Worm (Caenorhabditis elegans): Measurements from ENCODE around the gene F47B7.4.

Gene F47B7.4

DNA sequence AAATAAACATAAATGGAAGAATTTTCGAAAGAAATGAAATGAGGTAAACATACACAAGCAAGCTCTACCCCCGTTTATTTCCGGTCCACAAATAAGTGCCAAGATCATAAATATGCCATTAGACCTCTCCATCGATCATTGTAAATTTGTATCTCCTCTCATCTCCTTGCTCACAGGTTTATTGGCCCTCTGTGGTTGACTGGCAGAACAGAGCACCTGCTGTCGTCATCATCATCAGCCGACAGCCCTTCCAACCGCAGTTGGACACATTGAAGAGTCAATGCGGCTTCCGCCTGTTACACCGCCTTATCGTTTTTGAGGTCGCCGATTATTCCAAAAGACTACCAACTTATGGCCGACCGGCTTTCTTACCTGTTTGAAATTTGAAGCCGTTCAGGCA lies 27.8 kb downstream of the F47B7.4 start:
- TF ChIP-seq hmg-4 (GFP tag; optimal IDR thresholded peaks at IDR 0.05): no peak
- no peak for TF ChIP-seq ceh-36 (tag; optimal IDR thresholded peaks at IDR 0.05)
- peak; percentile 20 for TF ChIP-seq ets-7 (tag; optimal IDR thresholded peaks at IDR 0.05)

DNA sequence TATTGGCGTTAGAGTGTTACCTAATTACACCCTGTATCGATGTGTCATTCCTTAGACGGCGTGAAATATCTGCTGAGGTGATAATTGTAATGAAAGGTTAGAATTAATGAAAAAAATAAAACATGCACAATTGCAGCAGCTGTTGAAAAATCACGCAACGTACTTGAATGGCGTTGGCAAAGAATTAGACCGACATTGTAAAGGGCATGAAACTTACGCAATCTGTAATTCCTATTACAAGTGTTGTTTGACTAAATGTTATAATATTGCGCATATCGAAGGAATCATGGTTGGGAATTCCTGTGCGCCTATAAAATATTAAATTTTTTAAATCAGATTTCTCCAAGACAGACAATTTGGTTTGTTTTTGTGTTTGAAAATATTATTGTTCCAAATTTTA lies 32.7 kb downstream of the F47B7.4 start, which contains the start of gene tag-18:
tag-18 (minus strand) TSS at position 305 of the 400 bp plus-strand sequence.
- no peak for TF ChIP-seq B0310.2 (tag; optimal IDR thresholded peaks at IDR 0.05)
- TF ChIP-seq sea-1 (GFP tag; conservative IDR thresholded peaks at IDR 0.05): no peak
- no peak for TF ChIP-seq aly-1 (tag; optimal IDR thresholded peaks at IDR 0.05)
- TF ChIP-seq flt-1 (GFP tag; IDR thresholded peaks at IDR 0.05): no peak
- no peak for TF ChIP-seq scrt-1 (GFP tag; IDR thresholded peaks at IDR 0.05)
- TF ChIP-seq hmbx-1 (tag; optimal IDR thresholded peaks at IDR 0.05): no peak
- TF ChIP-seq ets-7 (tag; optimal IDR thresholded peaks at IDR 0.05): no peak
- TF ChIP-seq ceh-36 (tag; optimal IDR thresholded peaks at IDR 0.05): no peak
- TF ChIP-seq tbx-37 (GFP tag; conservative IDR thresholded peaks at IDR 0.05): no peak
- TF ChIP-seq hnd-1 (tag; optimal IDR thresholded peaks at IDR 0.05): no peak
- no peak for TF ChIP-seq F13C5.2 (tag; optimal IDR thresholded peaks at IDR 0.05)
- no peak for TF ChIP-seq hmg-4 (GFP tag; optimal IDR thresholded peaks at IDR 0.05)
- TF ChIP-seq ama-1 (optimal IDR thresholded peaks at IDR 0.05): no peak
- no peak for TF ChIP-seq ceh-13 (GFP tag; optimal IDR thresholded peaks at IDR 0.05)
- no peak for TF ChIP-seq pes-1 (GFP tag; IDR thresholded peaks at IDR 0.05)
- no peak for TF ChIP-seq tra-4 (tag; optimal IDR thresholded peaks at IDR 0.05)
- TF ChIP-seq tbx-11 (GFP tag; IDR thresholded peaks at IDR 0.05): no peak

DNA sequence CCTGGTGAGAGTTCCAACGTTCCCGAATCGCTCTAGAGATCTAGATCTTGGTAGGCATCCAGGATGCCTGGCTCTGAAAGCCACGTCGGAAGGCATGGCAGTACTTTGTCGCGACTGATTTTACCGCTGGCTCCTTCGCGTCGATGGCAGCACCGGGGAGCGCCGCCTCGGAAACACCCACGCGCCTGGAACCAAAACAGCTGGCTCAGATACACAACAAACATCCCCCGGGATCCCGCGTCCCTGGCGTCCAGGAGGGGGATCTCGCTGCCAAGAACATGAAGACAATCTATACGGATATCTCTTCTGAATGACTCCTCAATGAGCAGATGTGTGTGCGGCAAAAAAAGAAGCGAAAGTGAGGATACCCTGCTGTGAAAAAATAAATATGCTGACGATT lies 33.1 kb downstream of the F47B7.4 start:
- TF ChIP-seq ceh-36 (tag; optimal IDR thresholded peaks at IDR 0.05) (no peak), ama-1 (optimal IDR thresholded peaks at IDR 0.05) (no peak), sea-1 (GFP tag; conservative IDR thresholded peaks at IDR 0.05) (no peak), tra-4 (tag; optimal IDR thresholded peaks at IDR 0.05) (no peak), flt-1 (GFP tag; IDR thresholded peaks at IDR 0.05) (no peak), hnd-1 (tag; optimal IDR thresholded peaks at IDR 0.05) (no peak), hmg-4 (GFP tag; optimal IDR thresholded peaks at IDR 0.05) (no peak), pes-1 (GFP tag; IDR thresholded peaks at IDR 0.05) (no peak), scrt-1 (GFP tag; IDR thresholded peaks at IDR 0.05) (no peak), hmbx-1 (tag; optimal IDR thresholded peaks at IDR 0.05) (no peak), ceh-13 (GFP tag; optimal IDR thresholded peaks at IDR 0.05) (no peak), aly-1 (tag; optimal IDR thresholded peaks at IDR 0.05) (no peak), ets-7 (tag; optimal IDR thresholded peaks at IDR 0.05) (no peak), tbx-11 (GFP tag; IDR thresholded peaks at IDR 0.05) (no peak)

ce11 chrX:3728970-3729369 lies 37.5 kb downstream of the F47B7.4 start, which contains the start of gene aex-4:
Gene aex-4 (plus strand): TSS chrX:3729281.
- TF ChIP-seq ceh-36 (tag; optimal IDR thresholded peaks at IDR 0.05) (no peak), aly-1 (tag; optimal IDR thresholded peaks at IDR 0.05) (no peak), hmg-4 (GFP tag; optimal IDR thresholded peaks at IDR 0.05) (no peak), tra-4 (tag; optimal IDR thresholded peaks at IDR 0.05) (no peak), pes-1 (GFP tag; IDR thresholded peaks at IDR 0.05) (no peak), ets-7 (tag; optimal IDR thresholded peaks at IDR 0.05) (no peak), flt-1 (GFP tag; IDR thresholded peaks at IDR 0.05) (no peak), hnd-1 (tag; optimal IDR thresholded peaks at IDR 0.05) (no peak), hmbx-1 (tag; optimal IDR thresholded peaks at IDR 0.05) (no peak), tbx-11 (GFP tag; IDR thresholded peaks at IDR 0.05) (no peak), ceh-13 (GFP tag; optimal IDR thresholded peaks at IDR 0.05) (no peak), tbx-37 (GFP tag; conservative IDR thresholded peaks at IDR 0.05) (no peak), scrt-1 (GFP tag; IDR thresholded peaks at IDR 0.05) (no peak), F13C5.2 (tag; optimal IDR thresholded peaks at IDR 0.05) (no peak), B0310.2 (tag; optimal IDR thresholded peaks at IDR 0.05) (no peak), ama-1 (optimal IDR thresholded peaks at IDR 0.05) (no peak), sea-1 (GFP tag; conservative IDR thresholded peaks at IDR 0.05) (no peak)

DNA sequence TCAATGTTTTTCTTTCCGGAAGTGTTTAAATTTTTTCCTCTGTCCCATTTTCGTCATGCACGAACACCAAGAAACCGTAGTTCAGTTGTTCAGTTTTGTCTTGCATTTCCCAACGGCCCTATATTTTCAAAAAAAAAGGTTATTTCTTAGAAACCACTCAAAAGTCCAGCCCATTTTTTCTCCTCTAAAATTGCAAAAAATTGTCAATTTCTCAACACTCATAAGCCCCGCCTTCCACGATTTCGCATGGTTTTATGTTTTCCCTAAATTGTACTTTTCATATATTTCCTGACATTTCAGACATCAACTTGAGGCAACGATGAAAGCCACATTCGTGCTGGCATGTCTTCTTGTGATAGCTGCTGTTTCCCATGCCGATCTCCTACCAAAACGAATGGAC lies 39.2 kb downstream of the F47B7.4 start, which contains the start of gene nlp-1:
nlp-1 (plus strand) TSS at position 301 of the 400 bp plus-strand sequence.
- TF ChIP-seq hnd-1 (tag; optimal IDR thresholded peaks at IDR 0.05): no peak
- TF ChIP-seq ceh-13 (GFP tag; optimal IDR thresholded peaks at IDR 0.05): no peak
- no peak for TF ChIP-seq aly-1 (tag; optimal IDR thresholded peaks at IDR 0.05)
- TF ChIP-seq B0310.2 (tag; optimal IDR thresholded peaks at IDR 0.05): no peak
- TF ChIP-seq sea-1 (GFP tag; conservative IDR thresholded peaks at IDR 0.05): no peak
- TF ChIP-seq flt-1 (GFP tag; IDR thresholded peaks at IDR 0.05): no peak
- no peak for TF ChIP-seq tbx-11 (GFP tag; IDR thresholded peaks at IDR 0.05)
- TF ChIP-seq ama-1 (optimal IDR thresholded peaks at IDR 0.05): no peak
- no peak for TF ChIP-seq F13C5.2 (tag; optimal IDR thresholded peaks at IDR 0.05)
- no peak for TF ChIP-seq ceh-36 (tag; optimal IDR thresholded peaks at IDR 0.05)
- TF ChIP-seq ets-7 (tag; optimal IDR thresholded peaks at IDR 0.05): no peak
- TF ChIP-seq pes-1 (GFP tag; IDR thresholded peaks at IDR 0.05): no peak
- TF ChIP-seq hmg-4 (GFP tag; optimal IDR thresholded peaks at IDR 0.05): no peak
- TF ChIP-seq tra-4 (tag; optimal IDR thresholded peaks at IDR 0.05): no peak
- TF ChIP-seq hmbx-1 (tag; optimal IDR thresholded peaks at IDR 0.05): no peak

ce11 chrX:3725437-3725836 lies 41.0 kb downstream of the F47B7.4 start:
- TF ChIP-seq ceh-13 (GFP tag; optimal IDR thresholded peaks at IDR 0.05): no peak
- no peak for TF ChIP-seq ets-7 (tag; optimal IDR thresholded peaks at IDR 0.05)
- TF ChIP-seq ama-1 (optimal IDR thresholded peaks at IDR 0.05): no peak
- TF ChIP-seq B0310.2 (tag; optimal IDR thresholded peaks at IDR 0.05): no peak
- TF ChIP-seq tbx-37 (GFP tag; conservative IDR thresholded peaks at IDR 0.05): no peak
- no peak for TF ChIP-seq pes-1 (GFP tag; IDR thresholded peaks at IDR 0.05)
- TF ChIP-seq hmbx-1 (tag; optimal IDR thresholded peaks at IDR 0.05): no peak
- TF ChIP-seq ceh-36 (tag; optimal IDR thresholded peaks at IDR 0.05): no peak
- TF ChIP-seq aly-1 (tag; optimal IDR thresholded peaks at IDR 0.05): no peak
- TF ChIP-seq tbx-11 (GFP tag; IDR thresholded peaks at IDR 0.05): no peak
- TF ChIP-seq sea-1 (GFP tag; conservative IDR thresholded peaks at IDR 0.05): no peak
- no peak for TF ChIP-seq hnd-1 (tag; optimal IDR thresholded peaks at IDR 0.05)
- no peak for TF ChIP-seq tra-4 (tag; optimal IDR thresholded peaks at IDR 0.05)
- TF ChIP-seq flt-1 (GFP tag; IDR thresholded peaks at IDR 0.05): no peak
- TF ChIP-seq hmg-4 (GFP tag; optimal IDR thresholded peaks at IDR 0.05): no peak
- no peak for TF ChIP-seq scrt-1 (GFP tag; IDR thresholded peaks at IDR 0.05)
- TF ChIP-seq F13C5.2 (tag; optimal IDR thresholded peaks at IDR 0.05): no peak

- TF ChIP-seq hmg-4 (GFP tag; optimal IDR thresholded peaks at IDR 0.05): no peak
- no peak for TF ChIP-seq B0310.2 (tag; optimal IDR thresholded peaks at IDR 0.05)
- TF ChIP-seq ets-7 (tag; optimal IDR thresholded peaks at IDR 0.05): no peak
- no peak for TF ChIP-seq tbx-11 (GFP tag; IDR thresholded peaks at IDR 0.05)
- TF ChIP-seq F13C5.2 (tag; optimal IDR thresholded peaks at IDR 0.05): no peak
- no peak for TF ChIP-seq ceh-36 (tag; optimal IDR thresholded peaks at IDR 0.05)
- TF ChIP-seq flt-1 (GFP tag; IDR thresholded peaks at IDR 0.05): no peak
- no peak for TF ChIP-seq tbx-37 (GFP tag; conservative IDR thresholded peaks at IDR 0.05)
- no peak for TF ChIP-seq sea-1 (GFP tag; conservative IDR thresholded peaks at IDR 0.05)
- TF ChIP-seq hnd-1 (tag; optimal IDR thresholded peaks at IDR 0.05): no peak
- no peak for TF ChIP-seq ceh-13 (GFP tag; optimal IDR thresholded peaks at IDR 0.05)
- no peak for TF ChIP-seq tra-4 (tag; optimal IDR thresholded peaks at IDR 0.05)
- no peak for TF ChIP-seq pes-1 (GFP tag; IDR thresholded peaks at IDR 0.05)
- no peak for TF ChIP-seq hmbx-1 (tag; optimal IDR thresholded peaks at IDR 0.05)
- TF ChIP-seq aly-1 (tag; optimal IDR thresholded peaks at IDR 0.05): no peak
- TF ChIP-seq scrt-1 (GFP tag; IDR thresholded peaks at IDR 0.05): no peak
- no peak for TF ChIP-seq ama-1 (optimal IDR thresholded peaks at IDR 0.05)
Observed at ce11 chrX:3715835-3716234, 50.6 kb downstream of the F47B7.4 start.

All from whole organism, early embryonic.